Worm (Caenorhabditis elegans) whole organism, dauer: ENCODE results near the gene M163.22.

Source experiments
- unc-62 ChIP-seq: sonication (generic microtip); optimal IDR thresholded peaks from 2 replicates; lab custom pipeline; 2017; ENCODE audit warnings: missing biosample characterization, missing genetic modification reagents, missing genetic modification characterization

The M163.22 gene

ce11 chrX:14469284-14469683 is 3.6 kb downstream of the M163.22 start, which contains the start of gene M163.9:
M163.9 (plus strand) TSS chrX:14469584.
- no peak for TF ChIP-seq unc-62

- TF ChIP-seq unc-62 = no peak
Observed at ce11 chrX:14470687-14471086, 5.0 kb downstream of the M163.22 start, which contains the start of gene M163.10. M163.10 (plus strand) TSS chrX:14470987.

ce11 chrX:14473740-14474139 is 8.0 kb downstream of the M163.22 start, which contains the start of gene M163.5:
M163.5 (plus strand) TSS chrX:14474040.
- no peak for TF ChIP-seq unc-62

- no peak for TF ChIP-seq unc-62
Observed at ce11 chrX:14476625-14477257, 11.0 kb downstream of the M163.22 start.

- no peak for TF ChIP-seq unc-62
Observed at ce11 chrX:14477338-14477737, 11.6 kb downstream of the M163.22 start.

ce11 chrX:14478193-14478592 is 12.5 kb downstream of the M163.22 start:
- TF ChIP-seq unc-62 = no peak

ce11 chrX:14478743-14479428 is 13.2 kb downstream of the M163.22 start, which contains the start of gene M163.11:
M163.11 (plus strand) TSS chrX:14479378.
- TF ChIP-seq unc-62 = no peak

ce11 chrX:14480248-14480647 is 14.6 kb downstream of the M163.22 start, which contains the start of gene gfi-3:
gfi-3 (plus strand) TSS chrX:14480572.
- no peak for TF ChIP-seq unc-62

- no peak for TF ChIP-seq unc-62
Observed at ce11 chrX:14481637-14482036, 15.9 kb downstream of the M163.22 start.

ce11 chrX:14484827-14485226 is 19.1 kb downstream of the M163.22 start, which contains the start of gene M163.8:
M163.8 (plus strand) TSS chrX:14485127.
- no peak for TF ChIP-seq unc-62

ce11 chrX:14486503-14486902 is 20.8 kb downstream of the M163.22 start:
- no peak for TF ChIP-seq unc-62

ce11 chrX:14487333-14487732 is 21.6 kb downstream of the M163.22 start:
- TF ChIP-seq unc-62 = no peak

ce11 chrX:14487832-14488231 is 22.1 kb downstream of the M163.22 start:
- TF ChIP-seq unc-62 = no peak

- no peak for TF ChIP-seq unc-62
Observed at ce11 chrX:14489945-14490344, 24.3 kb downstream of the M163.22 start, which contains the start of gene his-24. his-24 (plus strand) TSS chrX:14490094.

- TF ChIP-seq unc-62 = no peak
Observed at ce11 chrX:14490486-14490885, 24.8 kb downstream of the M163.22 start.

ce11 chrX:14491103-14491502 is 25.4 kb downstream of the M163.22 start:
- TF ChIP-seq unc-62 = no peak

ce11 chrX:14492441-14492840 is 26.7 kb downstream of the M163.22 start:
- no peak for TF ChIP-seq unc-62

- TF ChIP-seq unc-62 = no peak
Observed at ce11 chrX:14495075-14495474, 29.4 kb downstream of the M163.22 start.
